Worm (Caenorhabditis elegans): ENCODE data around the gene srt-31.

srt-31 gene

ce11 chrV:472589-472988 is at the start of gene srt-31:
Gene srt-31 (plus strand): TSS chrV:472889.
- TF ChIP-seq tab-1 (GFP tag; IDR thresholded peaks at IDR 0.05) (no peak), med-1 (GFP tag; optimal IDR thresholded peaks at IDR 0.05; ENCODE audit: insufficient read depth) (no peak), cog-1 (tag; optimal IDR thresholded peaks at IDR 0.05) (no peak), flt-1 (GFP tag; IDR thresholded peaks at IDR 0.05) (no peak), ztf-23 (GFP tag; IDR thresholded peaks at IDR 0.05) (no peak), T22C8.4 (GFP tag; IDR thresholded peaks at IDR 0.05) (no peak), ztf-29 (GFP tag; IDR thresholded peaks at IDR 0.05) (no peak)

- TF ChIP-seq ztf-29 (GFP tag; IDR thresholded peaks at IDR 0.05): no peak
- no peak for TF ChIP-seq flt-1 (GFP tag; IDR thresholded peaks at IDR 0.05)
- TF ChIP-seq ref-1 (GFP tag; conservative IDR thresholded peaks at IDR 0.05): no peak
- TF ChIP-seq klf-2 (GFP tag; conservative IDR thresholded peaks at IDR 0.05): no peak
- no peak for TF ChIP-seq med-1 (GFP tag; optimal IDR thresholded peaks at IDR 0.05; ENCODE audit: insufficient read depth)
- TF ChIP-seq tab-1 (GFP tag; IDR thresholded peaks at IDR 0.05): no peak
- TF ChIP-seq T22C8.4 (GFP tag; IDR thresholded peaks at IDR 0.05): no peak
- no peak for TF ChIP-seq ztf-23 (GFP tag; IDR thresholded peaks at IDR 0.05)
- no peak for TF ChIP-seq cog-1 (tag; optimal IDR thresholded peaks at IDR 0.05)
Measured at ce11 chrV:424140-424539, 48.5 kb upstream of the srt-31 start, which contains the start of gene B0554.5. Gene B0554.5 (plus strand): TSS chrV:424440.

ce11 chrV:428844-429243 is 43.8 kb upstream of the srt-31 start, which contains the start of gene B0554.4:
Gene B0554.4 (plus strand): TSS chrV:429144.
- TF ChIP-seq T22C8.4 (GFP tag; IDR thresholded peaks at IDR 0.05): no peak
- TF ChIP-seq flt-1 (GFP tag; IDR thresholded peaks at IDR 0.05): no peak
- TF ChIP-seq ref-1 (GFP tag; conservative IDR thresholded peaks at IDR 0.05): no peak
- TF ChIP-seq klf-2 (GFP tag; conservative IDR thresholded peaks at IDR 0.05): no peak
- no peak for TF ChIP-seq ztf-29 (GFP tag; IDR thresholded peaks at IDR 0.05)
- TF ChIP-seq ztf-23 (GFP tag; IDR thresholded peaks at IDR 0.05): no peak
- no peak for TF ChIP-seq cog-1 (tag; optimal IDR thresholded peaks at IDR 0.05)
- no peak for TF ChIP-seq tab-1 (GFP tag; IDR thresholded peaks at IDR 0.05)
- TF ChIP-seq med-1 (GFP tag; optimal IDR thresholded peaks at IDR 0.05; ENCODE audit: insufficient read depth): no peak

- TF ChIP-seq ztf-29 (GFP tag; IDR thresholded peaks at IDR 0.05) (no peak), cog-1 (tag; optimal IDR thresholded peaks at IDR 0.05) (no peak), T22C8.4 (GFP tag; IDR thresholded peaks at IDR 0.05) (no peak), med-1 (GFP tag; optimal IDR thresholded peaks at IDR 0.05; ENCODE audit: insufficient read depth) (no peak), klf-2 (GFP tag; conservative IDR thresholded peaks at IDR 0.05) (no peak), ref-1 (GFP tag; conservative IDR thresholded peaks at IDR 0.05) (no peak), tab-1 (GFP tag; IDR thresholded peaks at IDR 0.05) (no peak), flt-1 (GFP tag; IDR thresholded peaks at IDR 0.05) (no peak), ztf-23 (GFP tag; IDR thresholded peaks at IDR 0.05) (no peak)
Measured at ce11 chrV:432991-433390, 39.7 kb upstream of the srt-31 start.

ce11 chrV:433898-434297 is 38.8 kb upstream of the srt-31 start, which contains the start of gene B0554.2:
Gene B0554.2 (plus strand): TSS chrV:434198.
- TF ChIP-seq ztf-23 (GFP tag; IDR thresholded peaks at IDR 0.05) (no peak), klf-2 (GFP tag; conservative IDR thresholded peaks at IDR 0.05) (no peak), T22C8.4 (GFP tag; IDR thresholded peaks at IDR 0.05) (no peak), tab-1 (GFP tag; IDR thresholded peaks at IDR 0.05) (no peak), ztf-29 (GFP tag; IDR thresholded peaks at IDR 0.05) (no peak), ref-1 (GFP tag; conservative IDR thresholded peaks at IDR 0.05) (no peak), flt-1 (GFP tag; IDR thresholded peaks at IDR 0.05) (no peak), med-1 (GFP tag; optimal IDR thresholded peaks at IDR 0.05; ENCODE audit: insufficient read depth) (no peak), cog-1 (tag; optimal IDR thresholded peaks at IDR 0.05) (no peak)

- TF ChIP-seq ref-1 (GFP tag; conservative IDR thresholded peaks at IDR 0.05): no peak
- no peak for TF ChIP-seq T22C8.4 (GFP tag; IDR thresholded peaks at IDR 0.05)
- no peak for TF ChIP-seq klf-2 (GFP tag; conservative IDR thresholded peaks at IDR 0.05)
- TF ChIP-seq med-1 (GFP tag; optimal IDR thresholded peaks at IDR 0.05; ENCODE audit: insufficient read depth): no peak
- TF ChIP-seq cog-1 (tag; optimal IDR thresholded peaks at IDR 0.05): no peak
Measured at ce11 chrV:438094-438493, 34.6 kb upstream of the srt-31 start, which contains the start of gene B0554.1. Gene B0554.1 (plus strand): TSS chrV:438394.

- TF ChIP-seq flt-1 (GFP tag; IDR thresholded peaks at IDR 0.05): no peak
- no peak for TF ChIP-seq ref-1 (GFP tag; conservative IDR thresholded peaks at IDR 0.05)
- TF ChIP-seq T22C8.4 (GFP tag; IDR thresholded peaks at IDR 0.05): no peak
Measured at ce11 chrV:439183-439749, 33.4 kb upstream of the srt-31 start.

ce11 chrV:440923-441322 is 31.8 kb upstream of the srt-31 start, which contains the start of gene B0554.7:
Gene B0554.7 (minus strand): TSS chrV:441023.
- TF ChIP-seq klf-2 (GFP tag; conservative IDR thresholded peaks at IDR 0.05) (no peak), ref-1 (GFP tag; conservative IDR thresholded peaks at IDR 0.05) (no peak), ztf-23 (GFP tag; IDR thresholded peaks at IDR 0.05) (no peak), flt-1 (GFP tag; IDR thresholded peaks at IDR 0.05) (no peak), tab-1 (GFP tag; IDR thresholded peaks at IDR 0.05) (no peak), cog-1 (tag; optimal IDR thresholded peaks at IDR 0.05) (no peak)

ce11 chrV:443193-443592 is 29.5 kb upstream of the srt-31 start, which contains the start of gene srh-33:
Gene srh-33 (minus strand): TSS chrV:443293.
- TF ChIP-seq ztf-23 (GFP tag; IDR thresholded peaks at IDR 0.05) (no peak), ztf-29 (GFP tag; IDR thresholded peaks at IDR 0.05) (no peak), T22C8.4 (GFP tag; IDR thresholded peaks at IDR 0.05) (no peak), klf-2 (GFP tag; conservative IDR thresholded peaks at IDR 0.05) (no peak), tab-1 (GFP tag; IDR thresholded peaks at IDR 0.05) (no peak), med-1 (GFP tag; optimal IDR thresholded peaks at IDR 0.05; ENCODE audit: insufficient read depth) (no peak), flt-1 (GFP tag; IDR thresholded peaks at IDR 0.05) (no peak), ref-1 (GFP tag; conservative IDR thresholded peaks at IDR 0.05) (no peak), cog-1 (tag; optimal IDR thresholded peaks at IDR 0.05) (no peak)

- TF ChIP-seq ref-1 (GFP tag; conservative IDR thresholded peaks at IDR 0.05): no peak
- no peak for TF ChIP-seq med-1 (GFP tag; optimal IDR thresholded peaks at IDR 0.05; ENCODE audit: insufficient read depth)
- no peak for TF ChIP-seq tab-1 (GFP tag; IDR thresholded peaks at IDR 0.05)
- no peak for TF ChIP-seq T22C8.4 (GFP tag; IDR thresholded peaks at IDR 0.05)
- no peak for TF ChIP-seq cog-1 (tag; optimal IDR thresholded peaks at IDR 0.05)
- TF ChIP-seq ztf-23 (GFP tag; IDR thresholded peaks at IDR 0.05): no peak
- TF ChIP-seq ztf-29 (GFP tag; IDR thresholded peaks at IDR 0.05): no peak
- no peak for TF ChIP-seq flt-1 (GFP tag; IDR thresholded peaks at IDR 0.05)
- no peak for TF ChIP-seq klf-2 (GFP tag; conservative IDR thresholded peaks at IDR 0.05)
Measured at ce11 chrV:446574-446973, 26.1 kb upstream of the srt-31 start, which contains the start of gene srh-34. Gene srh-34 (minus strand): TSS chrV:446674.
